Comparison of ENCODE assay signal across 3 worm cellular contexts in the genomic region with DNA sequence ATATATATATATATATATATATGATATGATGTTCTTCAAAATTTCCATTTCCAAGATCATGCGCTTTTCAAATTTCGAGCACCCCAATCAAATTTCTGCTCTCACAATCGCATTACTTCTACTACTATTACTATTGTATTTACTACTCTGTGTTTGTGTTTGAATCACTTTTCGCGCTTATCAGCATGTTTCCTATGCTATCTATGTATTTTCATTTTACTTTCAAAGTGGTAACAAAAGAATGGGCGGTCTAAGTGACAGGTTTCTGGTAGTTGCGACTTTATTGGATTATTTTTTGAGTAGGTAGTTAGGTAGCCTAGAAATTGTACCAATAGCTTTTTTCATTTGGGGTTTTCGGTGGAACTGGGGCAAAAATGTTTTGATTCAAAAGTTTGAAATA.
TF ChIP-seq lines count a peak whose summit lies in the region.

No protein-coding gene starts in this region.

TF ChIP-seq in whole organism, L1 larva, 84 proteins besides CTCF, POLR2A, EP300 and RAD21:
- TF ChIP-seq tlp-1 (tag; optimal IDR thresholded peaks at IDR 0.05; lab: Kevin White, UChicago) (no peak), elt-2 (tag; optimal IDR thresholded peaks at IDR 0.05; lab: Kevin White, UChicago) (peak; percentile 17)

TF ChIP-seq in whole organism, L3 larva, 47 proteins besides CTCF, POLR2A, EP300 and RAD21:
- no peak for TF ChIP-seq nhr-25 (tag; optimal IDR thresholded peaks at IDR 0.05; lab: Kevin White, UChicago)
- TF ChIP-seq R02D3.7 (tag; optimal IDR thresholded peaks at IDR 0.05; lab: Kevin White, UChicago), result no peak
- TF ChIP-seq hmg-11 (tag; optimal IDR thresholded peaks at IDR 0.05; lab: Kevin White, UChicago), result no peak
- TF ChIP-seq ztf-11 (tag; optimal IDR thresholded peaks at IDR 0.05; lab: Kevin White, UChicago), result no peak
- TF ChIP-seq jun-1 (tag; optimal IDR thresholded peaks at IDR 0.05; lab: Kevin White, UChicago), result no peak
- TF ChIP-seq pha-4 (tag; optimal IDR thresholded peaks at IDR 0.05; lab: Kevin White, UChicago), result peak; percentile 13
- no peak for TF ChIP-seq elt-2 (tag; optimal IDR thresholded peaks at IDR 0.05; lab: Kevin White, UChicago)
- no peak for TF ChIP-seq nhr-67 (tag; optimal IDR thresholded peaks at IDR 0.05; lab: Kevin White, UChicago)
- no peak for TF ChIP-seq skn-1 (tag; optimal IDR thresholded peaks at IDR 0.05; lab: Kevin White, UChicago)
- TF ChIP-seq pqm-1 (tag; optimal IDR thresholded peaks at IDR 0.05; lab: Kevin White, UChicago), result peak; percentile 67
TF ChIP-seq in whole organism, L3 larva: peak in this region for 2.

TF ChIP-seq in whole organism, L4 larva, 104 proteins besides CTCF, POLR2A, EP300 and RAD21:
- no peak for TF ChIP-seq daf-16 (GFP tag; optimal IDR thresholded peaks at IDR 0.05; lab: Kevin White, UChicago)
- TF ChIP-seq daf-16 (tag; optimal IDR thresholded peaks at IDR 0.05; lab: Kevin White, UChicago), result peak; percentile 57
- TF ChIP-seq nhr-28 (tag; optimal IDR thresholded peaks at IDR 0.05; lab: Kevin White, UChicago), result peak; percentile 8
- no peak for TF ChIP-seq dve-1 (tag; optimal IDR thresholded peaks at IDR 0.05; lab: Kevin White, UChicago; ENCODE audit: insufficient read depth)

Comparison
In these comparisons a context has a peak if more than half of its experiments do, and no peak if none do; other contexts are left out.
1. Of the 29 proteins assayed by ChIP-seq in both whole organism, L4 larva and whole organism, L1 larva: peak only in whole organism, L4 larva: nhr-28; only in whole organism, L1 larva: none; in both: none; in neither: 28.